Worm (Caenorhabditis elegans) whole organism, L1 larva: ENCODE data around the gene sre-45.
A peak's percentile ranks its signal among the peaks of the same experiment; 100 is the strongest.

Experiments
- alr-1 ChIP-seq: fragments of 200-800 bp; sonication (Bioruptor generic); optimal IDR thresholded peaks from 2 replicates; lab custom pipeline; 2018; ENCODE audit warnings: borderline replicate concordance, mild to moderate bottlenecking, missing genetic modification characterization, missing compliant biosample characterization
- ceh-82 ChIP-seq, 3 experiments: fragments of 150-350 bp in 1 of 3; sonication (generic microtip) in 2 of 3; optimal IDR thresholded peaks; 2 replicates each; lab custom pipeline; 2014 to 2017; ENCODE audit warnings: missing biosample characterization in 3 of 3, missing genetic modification characterization in 3 of 3
- elt-2 ChIP-seq: sonication (generic microtip); optimal IDR thresholded peaks from 2 replicates; lab custom pipeline; 2016; ENCODE audit warnings: missing genetic modification characterization, mild to moderate bottlenecking, inconsistent platforms, missing compliant biosample characterization, missing genetic modification reagents
- fkh-4 ChIP-seq: sonication (generic microtip); optimal IDR thresholded peaks from 2 replicates; lab custom pipeline; 2016; ENCODE audit warnings: missing compliant biosample characterization, missing genetic modification characterization, borderline replicate concordance
- grh-1 ChIP-seq: fragments of 200-800 bp; sonication (Bioruptor generic); IDR thresholded peaks from 2 replicates; pipeline ENCODE4 v1.3.6; 2022; ENCODE audit warnings: missing genetic modification reagents, missing genetic modification characterization, missing compliant biosample characterization
- jun-1 ChIP-seq: fragments of 150-350 bp; optimal IDR thresholded peaks from 2 replicates; lab custom pipeline; 2014; ENCODE audit warnings: missing biosample characterization, missing genetic modification reagents, missing genetic modification characterization
- mep-1 ChIP-seq: fragments of 150-350 bp; optimal IDR thresholded peaks from 2 replicates; lab custom pipeline; 2014; ENCODE audit warnings: missing biosample characterization, missing genetic modification characterization
- pax-3 ChIP-seq: fragments of 200-800 bp; sonication (Bioruptor generic); optimal IDR thresholded peaks from 2 replicates; lab custom pipeline; 2018; ENCODE audit warnings: mild to moderate bottlenecking, missing genetic modification characterization, moderate library complexity, missing compliant biosample characterization
- pqm-1 ChIP-seq: sonication (generic microtip); optimal IDR thresholded peaks from 3 replicates; lab custom pipeline; 2017; ENCODE audit warnings: missing biosample characterization, missing genetic modification characterization
- snpc-4 ChIP-seq: fragments of 150-350 bp; optimal IDR thresholded peaks from 2 replicates; lab custom pipeline; 2014; ENCODE audit warnings: missing biosample characterization, missing genetic modification characterization
- sptf-1 ChIP-seq: fragments of 150-350 bp; optimal IDR thresholded peaks from 2 replicates; lab custom pipeline; 2014; ENCODE audit warnings: missing biosample characterization, missing genetic modification characterization
- ztf-11 ChIP-seq, 2 experiments: sonication (generic microtip); optimal IDR thresholded peaks; 2 replicates each; lab custom pipeline; 2016 to 2017; ENCODE audit warnings: missing genetic modification characterization in 2 of 2, missing biosample characterization in 1 of 2, missing compliant biosample characterization in 1 of 2

DNA sequence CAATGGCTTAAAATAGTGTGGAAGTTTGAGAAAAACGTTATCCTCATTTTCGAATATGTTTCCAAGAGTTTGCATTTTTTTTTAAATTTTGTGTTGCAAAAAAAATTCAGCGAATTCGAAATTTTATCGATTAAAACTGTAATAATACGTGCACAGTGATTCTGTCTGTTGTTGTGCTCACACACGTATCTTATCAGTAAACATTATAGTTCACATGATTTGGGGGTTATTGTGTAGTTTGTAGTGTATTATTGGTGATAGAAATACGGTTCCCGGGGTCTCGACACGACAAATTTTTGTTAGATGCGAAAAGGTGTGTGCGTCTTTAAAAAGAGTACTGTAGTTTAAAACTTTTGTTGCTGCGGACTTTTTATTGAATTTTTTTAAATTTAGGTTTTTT, 22.0 kb upstream of the sre-45 start, which contains the start of gene drr-1:
- TF ChIP-seq alr-1 (tag; lab: Kevin White, UChicago) = no peak
- TF ChIP-seq ztf-11 (tag; optimal IDR thresholded peaks at IDR 0.05; lab: Kevin White, UChicago) = no peak
- TF ChIP-seq ceh-82 (tag; optimal IDR thresholded peaks at IDR 0.05; lab: Kevin White, UChicago) = no peak
- TF ChIP-seq fkh-4 (tag; lab: Kevin White, UChicago) = no peak
- TF ChIP-seq mep-1 (tag; lab: Kevin White, UChicago) = no peak
- no peak for TF ChIP-seq pqm-1 (tag; lab: Kevin White, UChicago)
- TF ChIP-seq elt-2 (tag; lab: Kevin White, UChicago) = peak; percentile 51
- no peak for TF ChIP-seq pax-3 (tag; lab: Kevin White, UChicago)
- no peak for TF ChIP-seq jun-1 (tag; lab: Kevin White, UChicago)
- TF ChIP-seq sptf-1 (tag; lab: Kevin White, UChicago) = no peak
- no peak for TF ChIP-seq grh-1 (GFP tag; lab: Robert Waterston, UW)
- TF ChIP-seq snpc-4 (tag; lab: Kevin White, UChicago) = no peak
